Worm (Caenorhabditis elegans) whole organism, mixed stage, embryonic: ENCODE data around the gene Y54E2A.5.

Experiments used
- flh-1 ChIP-seq: fragments of 200-800 bp; sonication (Bioruptor generic); optimal IDR thresholded peaks from 2 replicates; lab custom pipeline; 2018; ENCODE audit warnings: mild to moderate bottlenecking, missing genetic modification characterization, moderate library complexity, missing compliant biosample characterization
- mep-1 ChIP-seq: fragments of 150-350 bp; optimal IDR thresholded peaks from 2 replicates; lab custom pipeline; 2017; ENCODE audit warnings: missing biosample characterization, missing genetic modification reagents, missing genetic modification characterization, inconsistent platforms
- pha-4 ChIP-seq: fragments of 150-350 bp; optimal IDR thresholded peaks from 2 replicates; lab custom pipeline; 2018; ENCODE audit warnings: missing biosample characterization, missing genetic modification reagents, missing genetic modification characterization

DNA sequence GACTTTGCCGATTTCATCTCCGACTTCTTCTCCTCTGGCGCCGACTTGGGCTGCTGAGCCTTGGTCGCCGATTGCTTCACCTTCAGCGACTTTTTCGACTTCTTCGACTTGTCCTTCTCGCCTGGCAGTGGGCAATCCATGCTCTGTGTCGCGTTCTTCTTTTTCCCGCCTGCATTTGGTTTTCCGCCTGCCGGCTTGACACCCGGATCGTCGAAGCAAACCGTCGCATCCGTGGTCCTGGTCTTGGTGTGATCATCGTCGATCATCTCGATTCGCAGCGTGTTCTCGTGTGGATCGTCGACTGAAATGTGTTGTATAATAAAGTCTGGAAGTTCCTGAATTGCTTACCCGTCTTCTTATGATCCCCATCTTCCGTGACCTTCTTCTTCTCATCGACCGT lies 14.5 kb upstream of the Y54E2A.5 start:
- no peak for TF ChIP-seq flh-1 (GFP tag; lab: Kevin White, UChicago)
- TF ChIP-seq pha-4 (tag; lab: Kevin White, UChicago), result no peak
- TF ChIP-seq mep-1 (tag; lab: Kevin White, UChicago), result no peak
